Fruit fly (Drosophila melanogaster) S2 (cell line): ENCODE results near the gene Atet.

Experiments used
- CG8478 ChIP-seq: fragments of >200 bp; optimal IDR thresholded peaks from 2 replicates; lab custom pipeline; 2018
- CTCF ChIP-seq, 2 experiments: fragments of >200 bp; optimal IDR thresholded peaks; 2 replicates each; lab custom pipeline; 2018

Atet gene

dm6 chr2L:4333758-4334114, at the start of gene Atet:
Gene Atet (plus strand): TSS chr2L:4333913.
- TF ChIP-seq CTCF (optimal IDR thresholded peaks at IDR 0.05; lab: Kevin White, UChicago) (no peak), CG8478 (lab: Kevin White, UChicago) (no peak)

DNA sequence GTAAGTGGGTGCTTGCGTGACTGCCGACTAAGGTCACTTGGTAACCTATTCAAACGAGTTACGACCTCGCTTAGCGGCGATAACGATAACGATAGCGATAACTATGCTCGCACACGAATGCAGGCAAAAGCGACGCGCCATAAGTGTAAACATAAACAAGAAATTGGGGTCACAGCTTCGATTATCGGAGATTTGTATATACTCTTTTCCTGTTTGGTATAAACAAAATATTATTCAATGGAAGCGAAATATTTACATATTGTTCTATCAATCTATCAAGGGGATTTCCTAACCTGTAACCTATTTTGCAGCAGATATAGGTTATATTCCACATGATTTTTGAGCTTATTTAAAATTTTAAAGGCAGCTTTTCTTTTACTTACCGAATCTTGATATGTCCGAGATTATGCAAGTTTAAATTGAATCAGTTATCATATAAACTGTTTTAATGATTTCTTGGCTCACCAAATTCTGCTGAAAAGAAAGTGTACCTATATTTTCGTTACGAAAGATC, 47.6 kb upstream of the Atet start:
- TF ChIP-seq CG8478 (lab: Kevin White, UChicago), result no peak
- TF ChIP-seq CTCF (optimal IDR thresholded peaks at IDR 0.05; lab: Kevin White, UChicago), result no peak

DNA sequence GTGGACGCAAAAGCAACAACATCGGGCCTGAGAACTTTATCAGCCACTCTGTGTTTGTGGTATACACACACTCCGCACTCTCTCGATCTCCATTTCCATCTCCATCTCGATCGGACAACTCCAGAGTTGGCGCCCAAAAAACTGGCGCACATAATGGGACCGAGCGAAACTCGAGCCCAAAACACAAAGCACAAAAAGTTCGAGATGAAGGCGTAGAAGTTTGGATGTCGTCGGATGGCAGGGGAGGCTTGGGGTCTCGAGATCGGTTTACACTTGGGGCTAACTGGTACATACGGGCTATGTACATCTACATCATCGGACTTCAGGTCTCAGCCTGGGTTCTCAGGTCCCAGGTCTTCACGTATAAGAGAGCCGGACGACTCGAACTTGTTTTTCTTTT, 47.0 kb upstream of the Atet start:
- TF ChIP-seq CG8478 (lab: Kevin White, UChicago) (no peak), CTCF (optimal IDR thresholded peaks at IDR 0.05; lab: Kevin White, UChicago) (no peak)

dm6 chr2L:4287076-4287475, 46.6 kb upstream of the Atet start:
- TF ChIP-seq CG8478 (lab: Kevin White, UChicago) (no peak), CTCF (optimal IDR thresholded peaks at IDR 0.05; lab: Kevin White, UChicago) (no peak)

DNA sequence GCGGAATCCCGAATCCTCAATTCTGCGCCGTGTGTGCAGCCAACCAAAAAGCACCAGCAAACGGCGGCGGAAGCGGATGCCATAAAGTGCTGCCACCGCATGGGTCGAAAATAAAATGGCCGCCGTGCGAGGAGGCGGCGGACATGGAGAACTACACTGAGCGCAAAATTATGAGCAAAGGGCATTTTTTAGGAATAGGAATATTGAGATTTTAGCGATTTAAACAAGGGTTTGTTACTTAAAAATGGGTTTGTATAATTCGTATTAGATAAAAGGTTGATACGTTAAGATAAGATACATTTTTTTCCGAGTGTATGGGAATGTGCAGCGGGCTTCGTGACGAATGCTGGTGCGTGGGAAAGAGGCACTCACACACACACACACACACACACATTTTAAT, 41.2 kb upstream of the Atet start:
- TF ChIP-seq CG8478 (lab: Kevin White, UChicago), result no peak
- no peak for TF ChIP-seq CTCF (optimal IDR thresholded peaks at IDR 0.05; lab: Kevin White, UChicago)

DNA sequence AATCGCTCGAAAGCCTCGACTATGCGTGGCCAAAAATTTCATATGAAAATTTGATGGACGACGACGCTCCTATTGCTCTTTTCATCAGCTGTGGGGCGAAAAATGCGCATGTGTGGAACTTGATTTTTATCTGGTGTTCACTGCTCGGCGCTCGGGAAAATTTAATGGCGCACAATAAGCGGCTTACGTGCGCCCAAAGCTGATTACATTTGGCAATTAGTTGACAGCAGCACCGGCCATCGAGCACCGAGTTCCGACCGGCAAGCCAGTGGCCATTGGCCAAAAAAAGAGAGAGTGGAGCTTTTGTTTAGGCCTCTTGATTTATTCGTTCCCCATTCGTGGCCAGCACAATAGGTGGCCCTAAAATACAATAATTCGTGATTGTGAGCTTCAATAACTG, 38.1 kb upstream of the Atet start:
- TF ChIP-seq CTCF (optimal IDR thresholded peaks at IDR 0.05; lab: Kevin White, UChicago), result no peak
- no peak for TF ChIP-seq CG8478 (lab: Kevin White, UChicago)

- TF ChIP-seq CTCF (optimal IDR thresholded peaks at IDR 0.05; lab: Kevin White, UChicago) (no peak), CG8478 (lab: Kevin White, UChicago) (no peak)
Measured at dm6 chr2L:4296887-4297286, 36.8 kb upstream of the Atet start.

dm6 chr2L:4310028-4310658, 23.6 kb upstream of the Atet start:
- TF ChIP-seq CG8478 (lab: Kevin White, UChicago), result no peak
- TF ChIP-seq CTCF (optimal IDR thresholded peaks at IDR 0.05; lab: Kevin White, UChicago), result no peak

DNA sequence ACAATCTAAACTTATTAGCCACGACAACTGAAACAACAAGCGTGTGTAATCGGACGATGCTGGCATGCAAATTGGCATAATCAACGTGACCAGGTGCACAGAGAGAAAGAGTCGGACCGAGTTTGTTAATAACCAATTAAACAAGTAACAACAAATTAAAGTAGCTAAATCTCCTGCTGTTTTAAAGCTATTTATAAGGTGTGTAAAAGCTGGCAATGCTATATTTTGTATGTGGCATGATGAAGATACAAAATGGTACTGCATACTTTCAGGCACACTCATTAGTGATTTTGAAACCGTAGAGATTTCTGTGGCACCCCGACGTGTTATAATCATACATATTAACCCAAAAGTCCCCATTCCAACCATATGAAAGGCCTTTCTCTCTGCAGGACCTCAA, 15.8 kb upstream of the Atet start:
- TF ChIP-seq CTCF (optimal IDR thresholded peaks at IDR 0.05; lab: Kevin White, UChicago) (no peak), CG8478 (lab: Kevin White, UChicago) (no peak)

DNA sequence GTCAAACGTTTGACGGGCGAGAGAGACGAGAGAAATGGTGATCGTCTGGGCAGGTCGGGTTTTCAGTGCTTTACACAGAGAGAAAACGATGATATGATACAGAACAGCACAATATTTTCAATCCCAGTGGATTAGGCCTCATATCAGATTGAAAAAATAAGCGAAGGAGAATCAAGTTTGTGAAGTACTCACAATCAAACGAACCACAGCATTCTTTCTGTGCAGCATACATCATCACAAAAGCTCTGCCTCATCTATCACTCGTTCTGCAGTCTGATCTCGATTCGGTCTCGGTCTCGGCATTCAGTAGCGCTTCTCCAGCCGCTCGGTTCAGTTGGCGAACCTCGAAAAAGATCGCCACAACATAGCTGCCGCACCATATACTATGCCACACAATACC, 9.5 kb upstream of the Atet start, which contains the start of gene bdl:
TSS of gene bdl (plus strand) at position 301 of the 400 bp plus-strand sequence.
- no peak for TF ChIP-seq CTCF (optimal IDR thresholded peaks at IDR 0.05; lab: Kevin White, UChicago)
- no peak for TF ChIP-seq CG8478 (lab: Kevin White, UChicago)

dm6 chr2L:4331779-4332328, 1.9 kb upstream of the Atet start:
- TF ChIP-seq CG8478 (lab: Kevin White, UChicago), result no peak
- TF ChIP-seq CTCF (optimal IDR thresholded peaks at IDR 0.05; lab: Kevin White, UChicago), result no peak

- TF ChIP-seq CTCF (optimal IDR thresholded peaks at IDR 0.05; lab: Kevin White, UChicago) (no peak), CG8478 (lab: Kevin White, UChicago) (no peak)
Measured at dm6 chr2L:4332583-4332961, 1.1 kb upstream of the Atet start.

- TF ChIP-seq CG8478 (lab: Kevin White, UChicago), result no peak
- TF ChIP-seq CTCF (optimal IDR thresholded peaks at IDR 0.05; lab: Kevin White, UChicago), result no peak
Measured at dm6 chr2L:4332962-4333757, 553 bp upstream of the Atet start.

DNA sequence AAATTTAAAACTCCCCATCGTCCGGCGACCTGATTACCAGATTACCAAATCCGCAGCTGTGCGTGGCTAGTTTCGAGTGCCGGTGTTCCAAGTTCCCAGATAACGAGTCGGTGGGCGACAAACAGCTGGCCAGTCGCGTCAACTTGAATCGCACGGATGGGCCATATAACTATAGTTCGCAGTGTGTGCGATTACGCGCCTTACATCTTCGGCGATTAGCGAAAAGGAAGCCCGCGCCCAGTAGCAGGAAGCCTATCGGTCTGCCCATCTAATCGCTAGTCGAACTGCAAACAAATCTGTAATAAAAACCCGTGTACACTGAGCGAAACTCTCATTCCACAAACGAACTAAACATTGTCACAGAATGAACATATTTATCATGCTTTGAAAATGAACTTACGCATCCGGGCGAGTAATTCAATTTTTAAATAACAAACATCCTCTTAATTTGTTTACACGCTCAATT, 1.3 kb downstream of the Atet start:
- TF ChIP-seq CTCF (optimal IDR thresholded peaks at IDR 0.05; lab: Kevin White, UChicago), result no peak
- TF ChIP-seq CG8478 (lab: Kevin White, UChicago), result no peak

- TF ChIP-seq CTCF (optimal IDR thresholded peaks at IDR 0.05; lab: Kevin White, UChicago), result no peak
- no peak for TF ChIP-seq CG8478 (lab: Kevin White, UChicago)
Measured at dm6 chr2L:4335979-4336378, 2.3 kb downstream of the Atet start.
